Fruit fly (Drosophila melanogaster) whole organism, embryonic: ENCODE data around the gene Capa.
A peak's percentile ranks its signal among the peaks of the same experiment; 100 is the strongest.

Experiments used
- CG10209 ChIP-seq: fragments of 200-800 bp; sonication (Bioruptor generic); optimal IDR thresholded peaks from 3 replicates; lab custom pipeline; 2017; ENCODE audit warnings: missing biosample characterization, mild to moderate bottlenecking, missing genetic modification characterization, missing genetic modification reagents
- CG12236 ChIP-seq: fragments of 200-800 bp; sonication (Bioruptor generic); optimal IDR thresholded peaks from 2 replicates; lab custom pipeline; 2016; ENCODE audit warnings: missing biosample characterization, missing genetic modification characterization
- CG13296 ChIP-seq: fragments of 200-800 bp; sonication (Bioruptor generic); optimal IDR thresholded peaks from 3 replicates; lab custom pipeline; 2018; ENCODE audit warnings: missing biosample characterization, mild to moderate bottlenecking, missing genetic modification characterization
- CG13624 ChIP-seq: fragments of 200-800 bp; sonication (Bioruptor generic); optimal IDR thresholded peaks from 2 replicates; lab custom pipeline; 2016; ENCODE audit warnings: missing biosample characterization, missing genetic modification characterization
- CG15601 ChIP-seq: fragments of 200-800 bp; sonication (Bioruptor generic); optimal IDR thresholded peaks from 3 replicates; lab custom pipeline; 2019; ENCODE audit warnings: missing biosample characterization, mild to moderate bottlenecking, missing genetic modification characterization, moderate library complexity
- CG1603 ChIP-seq: fragments of 200-800 bp; sonication (Bioruptor generic); optimal IDR thresholded peaks from 2 replicates; lab custom pipeline; 2019; ENCODE audit warnings: missing biosample characterization, mild to moderate bottlenecking, missing genetic modification characterization, moderate library complexity
- CG1647 ChIP-seq: fragments of 200-800 bp; sonication (Bioruptor generic); optimal IDR thresholded peaks from 3 replicates; lab custom pipeline; 2016; ENCODE audit warnings: missing biosample characterization, missing genetic modification characterization
- CG17385 ChIP-seq: fragments of 200-800 bp; sonication (Bioruptor generic); optimal IDR thresholded peaks from 3 replicates; lab custom pipeline; 2018; ENCODE audit warnings: missing biosample characterization, mild to moderate bottlenecking, missing genetic modification characterization
- CG17912 ChIP-seq: fragments of 200-800 bp; sonication (Bioruptor generic); optimal IDR thresholded peaks from 2 replicates; lab custom pipeline; 2018; ENCODE audit warnings: missing biosample characterization, mild to moderate bottlenecking, missing genetic modification characterization
- CG18599 ChIP-seq: fragments of 200-800 bp; sonication (Bioruptor generic); optimal IDR thresholded peaks from 3 replicates; lab custom pipeline; 2017; ENCODE audit warnings: missing biosample characterization, missing genetic modification characterization, mild to moderate bottlenecking, moderate library complexity, missing genetic modification reagents
- CG2889 ChIP-seq: fragments of 200-800 bp; sonication (Bioruptor generic); IDR thresholded peaks from 3 replicates; pipeline ENCODE4 v1.3.6; 2022; ENCODE audit warnings: missing biosample characterization, missing genetic modification characterization
- CG31365 ChIP-seq: fragments of 200-800 bp; sonication (Bioruptor generic); optimal IDR thresholded peaks from 2 replicates; lab custom pipeline; 2018; ENCODE audit warnings: missing biosample characterization, mild to moderate bottlenecking, missing genetic modification characterization
- CG33557 ChIP-seq: fragments of 200-800 bp; sonication (Bioruptor generic); optimal IDR thresholded peaks from 2 replicates; lab custom pipeline; 2019; ENCODE audit warnings: missing biosample characterization, mild to moderate bottlenecking, missing genetic modification characterization, moderate library complexity
- CG3995 ChIP-seq: fragments of 200-800 bp; sonication (Bioruptor generic); optimal IDR thresholded peaks from 3 replicates; lab custom pipeline; 2016; ENCODE audit warnings: missing biosample characterization, missing genetic modification characterization
- CG7556 ChIP-seq: fragments of 200-800 bp; sonication (Bioruptor generic); optimal IDR thresholded peaks from 2 replicates; lab custom pipeline; 2017; ENCODE audit warnings: missing biosample characterization, mild to moderate bottlenecking, missing genetic modification characterization
- CG7987 ChIP-seq: fragments of 200-800 bp; sonication (Bioruptor generic); optimal IDR thresholded peaks from 2 replicates; lab custom pipeline; 2018; ENCODE audit warnings: missing biosample characterization, mild to moderate bottlenecking, missing genetic modification characterization, moderate library complexity
- D ChIP-seq, 2 experiments: fragments of 200-800 bp in 1 of 2; fragments of >200 bp in 1 of 2; sonication (Bioruptor generic) in 1 of 2; optimal IDR thresholded peaks; 2 replicates in 1 of 2; 3 replicates in 1 of 2; lab custom pipeline; 2017; ENCODE audit warnings: mild to moderate bottlenecking in 1 of 2, missing biosample characterization in 1 of 2, missing genetic modification characterization in 1 of 2, missing genetic modification reagents in 1 of 2
- Hr3 ChIP-seq: fragments of 200-800 bp; sonication (Bioruptor generic); optimal IDR thresholded peaks from 3 replicates; lab custom pipeline; 2016; ENCODE audit warnings: missing biosample characterization, missing genetic modification characterization
- Hr39 ChIP-seq: fragments of >200 bp; optimal IDR thresholded peaks from 2 replicates; lab custom pipeline; 2017
- Myb ChIP-seq: fragments of 200-800 bp; sonication (Bioruptor generic); optimal IDR thresholded peaks from 2 replicates; lab custom pipeline; 2016; ENCODE audit warnings: missing biosample characterization, missing genetic modification characterization
- NC2β ChIP-seq: fragments of 200-800 bp; sonication (Bioruptor generic); optimal IDR thresholded peaks from 2 replicates; lab custom pipeline; 2016; ENCODE audit warnings: missing biosample characterization, missing genetic modification characterization
- NFAT ChIP-seq: fragments of 200-800 bp; sonication (Bioruptor generic); IDR thresholded peaks from 2 replicates; pipeline ENCODE4 v1.3.6; 2022; ENCODE audit warnings: missing biosample characterization, missing genetic modification characterization
- NfI ChIP-seq: fragments of 200-800 bp; sonication (Bioruptor generic); optimal IDR thresholded peaks from 3 replicates; lab custom pipeline; 2018; ENCODE audit warnings: missing biosample characterization, mild to moderate bottlenecking, missing genetic modification characterization, moderate library complexity
- Oli ChIP-seq: fragments of 200-800 bp; sonication (Bioruptor generic); optimal IDR thresholded peaks from 2 replicates; lab custom pipeline; 2018; ENCODE audit warnings: missing biosample characterization, mild to moderate bottlenecking, missing genetic modification characterization, moderate library complexity
- Poxn ChIP-seq: fragments of 200-800 bp; sonication (Bioruptor generic); IDR thresholded peaks from 2 replicates; pipeline ENCODE4 v1.3.6; 2022; ENCODE audit warnings: missing biosample characterization, missing genetic modification characterization
- Ptx1 ChIP-seq: fragments of 200-800 bp; sonication (Bioruptor generic); IDR thresholded peaks from 2 replicates; pipeline ENCODE4 v1.3.6; 2022; ENCODE audit warnings: missing biosample characterization, missing genetic modification characterization
- Side ChIP-seq: fragments of 200-800 bp; sonication (Bioruptor generic); optimal IDR thresholded peaks from 2 replicates; lab custom pipeline; 2016; ENCODE audit warnings: missing biosample characterization, missing genetic modification characterization
- Taf1 ChIP-seq: fragments of 200-800 bp; sonication (Bioruptor generic); IDR thresholded peaks from 2 replicates; pipeline ENCODE4 v1.3.6; 2022; ENCODE audit warnings: missing biosample characterization, missing genetic modification characterization
- ab ChIP-seq: fragments of 200-800 bp; sonication (Bioruptor generic); optimal IDR thresholded peaks from 2 replicates; lab custom pipeline; 2016; ENCODE audit warnings: missing biosample characterization, missing genetic modification characterization
- amos ChIP-seq: fragments of 200-800 bp; sonication (Bioruptor generic); IDR thresholded peaks from 2 replicates; pipeline ENCODE4 v1.3.6; 2022; ENCODE audit warnings: missing biosample characterization, missing genetic modification characterization; ENCODE audit not compliant: partially characterized antibody
- cad ChIP-seq: fragments of >200 bp; optimal IDR thresholded peaks from 2 replicates; lab custom pipeline; 2017; ENCODE audit warnings: missing biosample characterization, missing genetic modification characterization
- ci ChIP-seq: fragments of 200-800 bp; sonication (Bioruptor generic); IDR thresholded peaks from 3 replicates; pipeline ENCODE4 v1.3.6; 2022; ENCODE audit warnings: missing biosample characterization, missing genetic modification characterization
- croc ChIP-seq: fragments of 200-800 bp; sonication (Bioruptor generic); conservative IDR thresholded peaks from 3 replicates; pipeline ENCODE4 v1.3.6; 2022; ENCODE audit warnings: missing biosample characterization, missing genetic modification characterization
- dati ChIP-seq: fragments of 200-800 bp; sonication (Bioruptor generic); IDR thresholded peaks from 2 replicates; pipeline ENCODE4 v1.3.6; 2022; ENCODE audit warnings: missing biosample characterization, missing genetic modification characterization
- en ChIP-seq: fragments of 200-800 bp; sonication (Bioruptor generic); optimal IDR thresholded peaks from 2 replicates; lab custom pipeline; 2016; ENCODE audit warnings: missing biosample characterization, missing genetic modification characterization
- fd102C ChIP-seq: fragments of 200-800 bp; sonication (Bioruptor generic); optimal IDR thresholded peaks from 2 replicates; lab custom pipeline; 2018; ENCODE audit warnings: missing biosample characterization, mild to moderate bottlenecking, missing genetic modification characterization, moderate library complexity
- fd3F ChIP-seq: fragments of 200-800 bp; sonication (Bioruptor generic); optimal IDR thresholded peaks from 2 replicates; lab custom pipeline; 2018; ENCODE audit warnings: missing biosample characterization, mild to moderate bottlenecking, missing genetic modification characterization, moderate library complexity
- fd64A ChIP-seq: fragments of 200-800 bp; sonication (Bioruptor generic); optimal IDR thresholded peaks from 3 replicates; lab custom pipeline; 2018; ENCODE audit warnings: missing biosample characterization, mild to moderate bottlenecking, missing genetic modification characterization
- fd96Cb ChIP-seq: fragments of 200-800 bp; sonication (Bioruptor generic); optimal IDR thresholded peaks from 2 replicates; lab custom pipeline; 2018; ENCODE audit warnings: missing biosample characterization, mild to moderate bottlenecking, missing genetic modification characterization, moderate library complexity
- hbn ChIP-seq: fragments of 200-800 bp; sonication (Bioruptor generic); IDR thresholded peaks from 2 replicates; pipeline ENCODE4 v1.3.6; 2022; ENCODE audit warnings: missing biosample characterization, missing genetic modification characterization; ENCODE audit not compliant: partially characterized antibody
- ind ChIP-seq: fragments of 200-800 bp; sonication (Bioruptor generic); optimal IDR thresholded peaks from 3 replicates; lab custom pipeline; 2016; ENCODE audit warnings: missing biosample characterization, missing genetic modification characterization
- maf-S ChIP-seq: fragments of 200-800 bp; sonication (Bioruptor generic); optimal IDR thresholded peaks from 2 replicates; lab custom pipeline; 2016; ENCODE audit warnings: missing biosample characterization, missing genetic modification characterization
- mld ChIP-seq: fragments of 200-800 bp; sonication (Bioruptor generic); IDR thresholded peaks from 3 replicates; pipeline ENCODE4 v1.3.6; 2022; ENCODE audit warnings: missing biosample characterization, missing genetic modification characterization; ENCODE audit not compliant: partially characterized antibody
- nom ChIP-seq: fragments of 200-800 bp; sonication (Bioruptor generic); optimal IDR thresholded peaks from 2 replicates; lab custom pipeline; 2017; ENCODE audit warnings: missing biosample characterization, missing genetic modification characterization, mild to moderate bottlenecking, moderate library complexity, missing genetic modification reagents
- org-1 ChIP-seq: fragments of 200-800 bp; sonication (Bioruptor generic); optimal IDR thresholded peaks from 2 replicates; lab custom pipeline; 2017; ENCODE audit warnings: missing biosample characterization, missing genetic modification characterization
- phol ChIP-seq: fragments of 200-800 bp; sonication (Bioruptor generic); optimal IDR thresholded peaks from 3 replicates; lab custom pipeline; 2018; ENCODE audit warnings: missing biosample characterization, mild to moderate bottlenecking, missing genetic modification characterization, moderate library complexity
- pros ChIP-seq: fragments of 200-800 bp; sonication (Bioruptor generic); optimal IDR thresholded peaks from 3 replicates; lab custom pipeline; 2019; ENCODE audit warnings: missing biosample characterization, mild to moderate bottlenecking, missing genetic modification characterization, moderate library complexity
- salm ChIP-seq: fragments of 200-800 bp; sonication (Bioruptor generic); optimal IDR thresholded peaks from 2 replicates; lab custom pipeline; 2018; ENCODE audit warnings: missing biosample characterization, mild to moderate bottlenecking, missing genetic modification characterization
- sc ChIP-seq, 3 experiments: fragments of >200 bp in 2 of 3; fragments of 200-800 bp in 1 of 3; sonication (Bioruptor generic) in 1 of 3; optimal IDR thresholded peaks; 2 replicates in 2 of 3; 3 replicates in 1 of 3; lab custom pipeline; 2017; ENCODE audit warnings: mild to moderate bottlenecking in 1 of 3, missing biosample characterization in 1 of 3, missing genetic modification characterization in 1 of 3, missing genetic modification reagents in 1 of 3
- sr ChIP-seq: fragments of 200-800 bp; sonication (Bioruptor generic); IDR thresholded peaks from 3 replicates; pipeline ENCODE4 v1.3.6; 2022; ENCODE audit warnings: missing biosample characterization, missing genetic modification characterization

Gene Capa

dm6 chr3R:29876733-29877193 lies 37.4 kb downstream of the Capa start, which contains the start of gene CG31038 (continued):
- no peak for TF ChIP-seq CG2889 (GFP tag; lab: Robert Waterston, UW)
- no peak for TF ChIP-seq en (GFP tag; lab: Kevin White, UChicago)
- no peak for TF ChIP-seq cad (GFP tag; lab: Kevin White, UChicago)
- no peak for TF ChIP-seq dati (GFP tag; lab: Robert Waterston, UW)
- no peak for TF ChIP-seq fd64A (GFP tag; lab: Kevin White, UChicago)
- TF ChIP-seq Taf1 (GFP tag; lab: Robert Waterston, UW): no peak
- no peak for TF ChIP-seq NfI (GFP tag; lab: Kevin White, UChicago)
- no peak for TF ChIP-seq fd102C (GFP tag; lab: Kevin White, UChicago)
- no peak for TF ChIP-seq NC2β (GFP tag; lab: Kevin White, UChicago)
- no peak for TF ChIP-seq CG7556 (GFP tag; lab: Kevin White, UChicago)
- TF ChIP-seq Poxn (GFP tag; lab: Robert Waterston, UW): no peak
- TF ChIP-seq croc (GFP tag; lab: Robert Waterston, UW): no peak
- no peak for TF ChIP-seq ind (GFP tag; lab: Kevin White, UChicago)
- TF ChIP-seq mld (GFP tag; lab: Robert Waterston, UW): no peak
- TF ChIP-seq Hr3 (GFP tag; lab: Kevin White, UChicago): no peak
- TF ChIP-seq amos (GFP tag; lab: Robert Waterston, UW): peak; percentile 39; the same call in 1 of the 2 replicates
- TF ChIP-seq pros (GFP tag; lab: Kevin White, UChicago): peak; percentile 34
- TF ChIP-seq NFAT: peak; percentile 40; the same call in 1 of the 2 replicates
- peak; percentile 15 for TF ChIP-seq CG18599 (GFP tag; lab: Kevin White, UChicago)
- no peak for TF ChIP-seq Side (GFP tag; lab: Kevin White, UChicago)
- TF ChIP-seq CG1647: no peak
- TF ChIP-seq Oli (tag; lab: Kevin White, UChicago): no peak
- TF ChIP-seq CG3995 (GFP tag; lab: Kevin White, UChicago): no peak
- TF ChIP-seq CG17385 (GFP tag; lab: Kevin White, UChicago): peak; percentile 14
- peak; percentile 34 for TF ChIP-seq CG7987 (GFP tag; lab: Kevin White, UChicago)
- no peak for TF ChIP-seq CG12236 (GFP tag; lab: Kevin White, UChicago)
- peak; percentile 80 for TF ChIP-seq CG15601 (tag; lab: Kevin White, UChicago)
- no peak for TF ChIP-seq fd3F (GFP tag; lab: Kevin White, UChicago)
- no peak for TF ChIP-seq maf-S (GFP tag; lab: Kevin White, UChicago)
- TF ChIP-seq Myb (GFP tag; lab: Kevin White, UChicago): no peak
- TF ChIP-seq phol (tag; lab: Kevin White, UChicago): no peak
- no peak for TF ChIP-seq Ptx1 (GFP tag; lab: Robert Waterston, UW)
- TF ChIP-seq fd96Cb (tag; lab: Kevin White, UChicago): no peak
- TF ChIP-seq CG31365: no peak
- peak; percentile 77 for TF ChIP-seq nom (GFP tag; lab: Kevin White, UChicago)
- TF ChIP-seq CG17912: no peak
- peak; percentile 14 for TF ChIP-seq CG1603 (tag; lab: Kevin White, UChicago)
- TF ChIP-seq sr (GFP tag; lab: Robert Waterston, UW): no peak
- no peak for TF ChIP-seq CG13296 (GFP tag; lab: Kevin White, UChicago)
- TF ChIP-seq CG33557: no peak
- no peak for TF ChIP-seq hbn
- no peak for TF ChIP-seq CG13624
- TF ChIP-seq CG10209 (GFP tag; lab: Kevin White, UChicago): no peak
- TF ChIP-seq sc (optimal IDR thresholded peaks at IDR 0.05; lab: Kevin White, UChicago): no peak
- TF ChIP-seq sc (GFP tag; optimal IDR thresholded peaks at IDR 0.05; lab: Kevin White, UChicago): no peak
- no peak for TF ChIP-seq D (optimal IDR thresholded peaks at IDR 0.05; lab: Kevin White, UChicago)
- TF ChIP-seq D (GFP tag; optimal IDR thresholded peaks at IDR 0.05; lab: Kevin White, UChicago): no peak
- TF ChIP-seq salm: no peak
- peak; percentile 84; the same call in 2 of the 3 replicates for TF ChIP-seq ci (GFP tag; lab: Robert Waterston, UW)
- TF ChIP-seq ab (GFP tag; lab: Kevin White, UChicago): no peak
- no peak for TF ChIP-seq Hr39 (lab: Kevin White, UChicago)
- TF ChIP-seq org-1 (GFP tag; lab: Kevin White, UChicago): no peak
